Worm (Caenorhabditis elegans): ENCODE measurements around the gene F23H12.10.

- no peak for TF ChIP-seq ama-1 (optimal IDR thresholded peaks at IDR 0.05)
- no peak for TF ChIP-seq tra-4 (tag; optimal IDR thresholded peaks at IDR 0.05)
Observed at ce11 chrV:12411909-12412308, 37.8 kb upstream of the F23H12.10 start, which contains the start of gene cdr-7.

Measured in whole organism, early embryonic.